Worm (Caenorhabditis elegans): Measurements from ENCODE around the gene eef-1B.1.

The eef-1B.1 gene

ce11 chrIII:7979659-7980058 lies 6.5 kb upstream of the eef-1B.1 start, which contains the start of gene clp-1:
Gene clp-1, plus strand, starts transcription at chrIII:7979959.
- no peak for TF ChIP-seq lin-35 (GFP tag; optimal IDR thresholded peaks at IDR 0.05)
- no peak for TF ChIP-seq attf-6 (GFP tag; IDR thresholded peaks at IDR 0.05)
- no peak for TF ChIP-seq hsf-1 (GFP tag; IDR thresholded peaks at IDR 0.05)
- no peak for TF ChIP-seq F22D6.2 (tag; optimal IDR thresholded peaks at IDR 0.05)
- no peak for TF ChIP-seq ztf-3 (GFP tag; optimal IDR thresholded peaks at IDR 0.05)
- TF ChIP-seq lsy-27 (tag; optimal IDR thresholded peaks at IDR 0.05; ENCODE audit: borderline replicate concordance, insufficient read depth): no peak
- no peak for TF ChIP-seq lir-1 (GFP tag; conservative IDR thresholded peaks at IDR 0.05)
- TF ChIP-seq C17E4.6 (GFP tag; IDR thresholded peaks at IDR 0.05): no peak
- TF ChIP-seq lag-1 (GFP tag; IDR thresholded peaks at IDR 0.05): no peak
- no peak for TF ChIP-seq mcd-1 (GFP tag; IDR thresholded peaks at IDR 0.05)
- TF ChIP-seq die-1 (tag; optimal IDR thresholded peaks at IDR 0.05): no peak
- no peak for TF ChIP-seq somi-1 (GFP tag; optimal IDR thresholded peaks at IDR 0.05)
- TF ChIP-seq F33H1.4 (GFP tag; IDR thresholded peaks at IDR 0.05): no peak
- no peak for TF ChIP-seq snpc-4 (GFP tag; optimal IDR thresholded peaks at IDR 0.05)
- TF ChIP-seq snpc-4 (tag; optimal IDR thresholded peaks at IDR 0.05): no peak
- TF ChIP-seq repo-1 (tag; optimal IDR thresholded peaks at IDR 0.05): no peak
- no peak for TF ChIP-seq hrde-1 (tag; optimal IDR thresholded peaks at IDR 0.05; ENCODE audit: borderline replicate concordance)
- no peak for TF ChIP-seq atf-7 (tag; optimal IDR thresholded peaks at IDR 0.05)

DNA sequence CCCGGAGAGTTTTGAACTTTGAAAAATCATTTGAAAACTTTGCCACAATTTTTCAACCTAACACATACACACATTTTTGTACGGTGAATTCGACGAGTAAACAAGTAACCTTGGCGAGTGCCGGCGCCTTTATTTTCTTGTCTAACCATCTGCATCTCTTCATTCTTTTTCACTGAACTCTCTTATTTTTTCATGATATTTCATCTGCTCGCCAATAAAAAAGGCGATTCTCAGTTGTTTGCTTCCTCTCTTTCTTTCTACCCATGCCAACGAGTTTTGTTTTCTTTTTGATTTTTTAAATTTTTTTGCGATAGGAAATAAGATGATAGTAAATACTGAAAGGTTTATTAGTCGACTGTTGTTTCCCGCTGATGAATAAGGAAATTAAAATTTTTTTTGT lies 5.5 kb upstream of the eef-1B.1 start:
- TF ChIP-seq Y56A3A.18 (GFP tag; IDR thresholded peaks at IDR 0.05): no peak
- TF ChIP-seq attf-5 (GFP tag; optimal IDR thresholded peaks at IDR 0.05): peak; percentile 59
- no peak for TF ChIP-seq hlh-26 (GFP tag; conservative IDR thresholded peaks at IDR 0.05)
- TF ChIP-seq K11D2.4 (GFP tag; IDR thresholded peaks at IDR 0.05): no peak
- no peak for TF ChIP-seq nfya-2 (GFP tag; IDR thresholded peaks at IDR 0.05)
- no peak for TF ChIP-seq ceh-27 (GFP tag; optimal IDR thresholded peaks at IDR 0.05)
- TF ChIP-seq F23B12.7 (tag; optimal IDR thresholded peaks at IDR 0.05; ENCODE audit: insufficient read depth): no peak
- TF ChIP-seq die-1 (tag; optimal IDR thresholded peaks at IDR 0.05): no peak
- no peak for TF ChIP-seq ceh-40 (GFP tag; IDR thresholded peaks at IDR 0.05)
- no peak for TF ChIP-seq unc-130 (GFP tag; optimal IDR thresholded peaks at IDR 0.05)
- TF ChIP-seq pbrm-1 (GFP tag; IDR thresholded peaks at IDR 0.05): peak; percentile 38
- TF ChIP-seq rcor-1 (GFP tag; IDR thresholded peaks at IDR 0.05): no peak
- no peak for TF ChIP-seq F55B11.4 (tag; optimal IDR thresholded peaks at IDR 0.05; ENCODE audit: borderline replicate concordance, insufficient read depth)
- TF ChIP-seq B0261.1 (tag; optimal IDR thresholded peaks at IDR 0.05): peak; percentile 41
- peak; percentile 15 for TF ChIP-seq lin-40 (tag; optimal IDR thresholded peaks at IDR 0.05)
- no peak for TF ChIP-seq sptf-2 (GFP tag; optimal IDR thresholded peaks at IDR 0.05)
- TF ChIP-seq egrh-3 (GFP tag; IDR thresholded peaks at IDR 0.05): no peak
- TF ChIP-seq ZK185.1 (tag; optimal IDR thresholded peaks at IDR 0.05; ENCODE audit: poor library complexity, severe bottlenecking): peak; percentile 33
- no peak for TF ChIP-seq F57A8.1 (GFP tag; optimal IDR thresholded peaks at IDR 0.05)
- TF ChIP-seq F52B5.7 (tag; optimal IDR thresholded peaks at IDR 0.05): no peak
- TF ChIP-seq dpff-1 (tag; optimal IDR thresholded peaks at IDR 0.05): no peak
- TF ChIP-seq nhr-90 (tag; optimal IDR thresholded peaks at IDR 0.05): no peak
- TF ChIP-seq B0336.3 (GFP tag; IDR thresholded peaks at IDR 0.05): no peak
- no peak for TF ChIP-seq ets-4 (GFP tag; optimal IDR thresholded peaks at IDR 0.05)
- no peak for TF ChIP-seq ztf-26 (tag; optimal IDR thresholded peaks at IDR 0.05)
- TF ChIP-seq xnd-1 (tag; optimal IDR thresholded peaks at IDR 0.05): no peak
- TF ChIP-seq Y79H2A.3 (GFP tag; conservative IDR thresholded peaks at IDR 0.05): no peak
- no peak for TF ChIP-seq egl-44 (GFP tag; IDR thresholded peaks at IDR 0.05)
- TF ChIP-seq mel-28 (tag; optimal IDR thresholded peaks at IDR 0.05; ENCODE audit: borderline replicate concordance): no peak
- TF ChIP-seq F49E8.2 (tag; optimal IDR thresholded peaks at IDR 0.05; ENCODE audit: insufficient read depth): no peak
- no peak for TF ChIP-seq Y53G8AR.9 (GFP tag; conservative IDR thresholded peaks at IDR 0.05)
- no peak for TF ChIP-seq mcd-1 (GFP tag; IDR thresholded peaks at IDR 0.05)
